Worm (Caenorhabditis elegans): ENCODE measurements around the gene T24H10.4.

- TF ChIP-seq zag-1 (tag; optimal IDR thresholded peaks at IDR 0.05) (no peak), egl-27 (tag; optimal IDR thresholded peaks at IDR 0.05) (no peak), alr-1 (tag; optimal IDR thresholded peaks at IDR 0.05) (no peak), fos-1 (tag; optimal IDR thresholded peaks at IDR 0.05) (no peak), lin-39 (tag; optimal IDR thresholded peaks at IDR 0.05) (no peak), nhr-10 (tag; optimal IDR thresholded peaks at IDR 0.05) (no peak), nhr-77 (tag; optimal IDR thresholded peaks at IDR 0.05) (no peak), elt-1 (tag; optimal IDR thresholded peaks at IDR 0.05) (no peak), lsy-2 (tag; optimal IDR thresholded peaks at IDR 0.05) (no peak), elt-3 (tag; optimal IDR thresholded peaks at IDR 0.05) (no peak), lin-13 (GFP tag; optimal IDR thresholded peaks at IDR 0.05) (no peak), ztf-11 (tag; optimal IDR thresholded peaks at IDR 0.05) (no peak), nhr-129 (tag; optimal IDR thresholded peaks at IDR 0.05) (no peak)
Measured at ce11 chrII:9143795-9144194, 34.5 kb downstream of the T24H10.4 start.
